Worm (Caenorhabditis elegans): Measurements from ENCODE around the gene M163.10.

DNA sequence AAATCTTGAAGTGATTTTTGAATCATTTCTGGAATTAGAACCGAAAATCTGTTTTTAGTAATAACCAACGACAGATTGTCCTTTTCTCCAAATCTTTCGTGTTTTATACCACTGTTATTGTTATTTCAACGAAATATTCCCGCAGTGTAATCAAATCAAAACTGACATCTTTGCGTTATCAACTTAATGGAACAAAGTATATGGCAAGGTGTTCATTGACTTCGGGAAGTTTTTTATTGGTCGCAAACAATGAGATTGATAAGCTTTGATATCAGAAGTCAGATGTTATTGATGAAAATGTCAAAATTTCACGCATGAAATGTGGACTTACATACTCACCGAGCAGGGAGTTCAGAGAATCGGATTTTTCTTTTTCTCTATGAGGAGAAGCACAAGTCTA is 46.1 kb upstream of the M163.10 start, which contains the start of gene F23D12.11:
- TF ChIP-seq mls-2 (tag; optimal IDR thresholded peaks at IDR 0.05) (no peak), snpc-4 (tag; optimal IDR thresholded peaks at IDR 0.05) (no peak), lsy-2 (tag; optimal IDR thresholded peaks at IDR 0.05) (no peak), ham-2 (GFP tag; optimal IDR thresholded peaks at IDR 0.05) (no peak), ceh-83 (GFP tag; optimal IDR thresholded peaks at IDR 0.05) (no peak), cnd-1 (tag; optimal IDR thresholded peaks at IDR 0.05) (no peak), nhr-28 (tag; optimal IDR thresholded peaks at IDR 0.05) (no peak)
